Fruit fly (Drosophila melanogaster) Kc167 (cell line): ENCODE measurements around the gene CG15546.

Source experiments
- Myc ChIP-seq: fragments of >200 bp; optimal IDR thresholded peaks from 2 replicates; lab custom pipeline; 2017; ENCODE audit warnings: missing external identifiers
- Sin3A ChIP-seq: fragments of >200 bp; optimal IDR thresholded peaks from 2 replicates; lab custom pipeline; 2018; ENCODE audit warnings: missing external identifiers
- h ChIP-seq: fragments of >200 bp; optimal IDR thresholded peaks from 3 replicates; lab custom pipeline; 2018; ENCODE audit warnings: missing external identifiers
- insv ChIP-seq: fragments of >200 bp; optimal IDR thresholded peaks from 3 replicates; lab custom pipeline; 2018; ENCODE audit warnings: missing external identifiers
- psq ChIP-seq: fragments of >200 bp; optimal IDR thresholded peaks from 2 replicates; lab custom pipeline; 2017; ENCODE audit warnings: missing external identifiers
- ttk ChIP-seq: sonication (Bioruptor generic); optimal IDR thresholded peaks from 2 replicates; lab custom pipeline; 2017; ENCODE audit warnings: missing external identifiers

Gene CG15546

dm6 chr3R:30872301-30873044 lies 3.5 kb downstream of the CG15546 start, which contains the start of gene CG15545:
TSS of gene CG15545 (minus strand) at chr3R:30872351.
- TF ChIP-seq ttk (lab: Kevin White, UChicago) (no peak), Sin3A (lab: Kevin White, UChicago) (no peak), h (no peak), Myc (no peak), psq (lab: Kevin White, UChicago) (no peak), insv (lab: Kevin White, UChicago) (no peak)

DNA sequence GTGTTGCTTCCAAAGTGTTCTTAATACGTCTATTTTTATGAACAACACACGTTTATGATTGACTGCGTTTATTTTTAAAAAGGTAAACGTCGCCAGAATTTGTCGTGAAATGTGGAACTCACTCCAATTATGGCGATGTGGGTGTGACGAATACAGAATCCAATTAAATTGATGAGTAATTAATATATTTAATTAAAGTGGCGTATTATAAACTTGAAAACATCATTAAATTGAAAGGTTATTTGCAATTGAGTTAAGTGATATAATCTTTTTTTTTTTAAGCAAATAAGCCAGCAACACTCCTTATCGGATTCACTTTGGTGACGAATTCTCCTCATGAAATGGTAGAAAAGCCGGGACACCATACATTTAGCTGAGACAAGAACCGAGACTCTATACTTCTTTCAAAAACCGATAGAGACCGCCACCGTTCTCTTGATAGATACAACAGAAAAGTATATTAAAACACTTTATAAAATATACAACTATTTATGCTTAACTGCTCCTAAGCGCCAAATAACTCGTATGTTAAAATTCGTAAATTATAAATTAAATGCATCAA lies 5.6 kb downstream of the CG15546 start:
- no peak for TF ChIP-seq Myc
- TF ChIP-seq insv (lab: Kevin White, UChicago), result no peak
- no peak for TF ChIP-seq ttk (lab: Kevin White, UChicago)
- TF ChIP-seq Sin3A (lab: Kevin White, UChicago), result no peak
- TF ChIP-seq h, result no peak
- no peak for TF ChIP-seq psq (lab: Kevin White, UChicago)

- TF ChIP-seq Myc (no peak), Sin3A (lab: Kevin White, UChicago) (no peak), psq (lab: Kevin White, UChicago) (no peak), ttk (lab: Kevin White, UChicago) (no peak), insv (lab: Kevin White, UChicago) (no peak), h (no peak)
Observed at dm6 chr3R:30867232-30867631, 8.8 kb downstream of the CG15546 start, which contains the start of gene Cpr100A. TSS of gene Cpr100A (plus strand) at chr3R:30867521.

DNA sequence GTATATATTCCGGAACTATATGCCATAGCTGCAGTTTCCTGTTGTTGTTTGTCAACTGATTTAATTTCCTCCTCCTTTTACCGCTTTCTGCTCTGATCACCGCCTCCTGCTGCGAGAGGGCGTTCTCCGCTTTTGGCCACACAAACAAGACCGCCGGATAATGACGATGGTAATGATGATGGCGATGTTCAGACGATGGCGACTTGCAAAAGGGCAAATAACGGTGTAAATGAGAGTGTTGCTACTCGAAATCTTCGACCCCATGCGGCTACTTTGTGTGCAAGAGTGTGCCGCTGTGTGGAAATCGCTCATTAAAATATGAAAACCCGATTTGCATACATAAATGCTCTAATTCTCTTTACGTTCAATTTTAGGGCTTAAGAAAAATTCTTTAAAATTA lies 10.1 kb downstream of the CG15546 start:
- TF ChIP-seq Sin3A (lab: Kevin White, UChicago), result no peak
- no peak for TF ChIP-seq insv (lab: Kevin White, UChicago)
- TF ChIP-seq Myc, result no peak
- TF ChIP-seq h, result no peak
- TF ChIP-seq ttk (lab: Kevin White, UChicago), result no peak
- no peak for TF ChIP-seq psq (lab: Kevin White, UChicago)

DNA sequence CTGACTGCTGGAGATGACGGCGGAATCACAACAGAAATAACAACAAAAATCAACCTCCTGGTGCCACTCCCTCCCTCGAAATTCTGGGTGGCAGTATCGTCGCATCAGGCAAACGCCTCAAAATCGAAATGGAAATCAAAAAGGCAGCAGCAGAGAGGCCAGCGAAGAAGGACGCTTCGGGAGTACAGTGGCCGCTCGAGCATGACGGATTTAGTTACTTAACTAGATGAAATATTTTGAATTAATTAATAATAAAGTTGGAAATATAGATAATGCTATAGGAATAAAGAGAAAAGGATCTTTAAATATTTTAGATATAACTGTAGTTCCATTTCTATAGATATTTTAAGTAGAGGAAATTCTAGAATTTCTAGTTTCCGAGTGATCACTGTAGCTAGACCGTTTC lies 10.6 kb downstream of the CG15546 start:
- no peak for TF ChIP-seq Sin3A (lab: Kevin White, UChicago)
- no peak for TF ChIP-seq insv (lab: Kevin White, UChicago)
- TF ChIP-seq psq (lab: Kevin White, UChicago), result no peak
- no peak for TF ChIP-seq ttk (lab: Kevin White, UChicago)
- TF ChIP-seq Myc, result no peak
- TF ChIP-seq h, result no peak

- TF ChIP-seq insv (lab: Kevin White, UChicago), result no peak
- TF ChIP-seq psq (lab: Kevin White, UChicago), result no peak
- no peak for TF ChIP-seq h
- TF ChIP-seq ttk (lab: Kevin White, UChicago), result no peak
- TF ChIP-seq Sin3A (lab: Kevin White, UChicago), result no peak
- no peak for TF ChIP-seq Myc
Observed at dm6 chr3R:30864465-30864864, 11.5 kb downstream of the CG15546 start.

dm6 chr3R:30863971-30864370 lies 12.0 kb downstream of the CG15546 start:
- no peak for TF ChIP-seq h
- TF ChIP-seq psq (lab: Kevin White, UChicago), result no peak
- no peak for TF ChIP-seq ttk (lab: Kevin White, UChicago)
- no peak for TF ChIP-seq insv (lab: Kevin White, UChicago)
- TF ChIP-seq Myc, result no peak
- TF ChIP-seq Sin3A (lab: Kevin White, UChicago), result no peak

DNA sequence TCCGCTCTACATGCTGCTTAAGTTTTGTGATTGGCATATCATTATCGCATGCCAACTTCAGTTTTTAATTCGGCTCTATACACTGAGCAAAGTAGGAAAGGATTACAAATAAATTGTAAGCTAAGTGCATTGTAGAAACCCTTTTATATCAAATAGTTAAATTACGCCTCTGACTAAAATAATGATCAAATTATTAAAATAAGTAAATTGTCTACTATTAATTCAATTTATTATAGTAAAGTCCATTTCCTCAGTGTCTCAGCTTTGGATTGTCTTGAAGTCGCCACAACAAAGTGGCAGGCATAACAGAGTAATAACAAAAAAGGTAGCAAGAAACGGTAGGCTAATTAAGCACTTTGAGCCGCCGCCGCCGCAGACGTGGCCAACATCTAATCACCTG lies 13.5 kb downstream of the CG15546 start:
- TF ChIP-seq Sin3A (lab: Kevin White, UChicago) (no peak), ttk (lab: Kevin White, UChicago) (no peak), psq (lab: Kevin White, UChicago) (no peak), h (no peak), Myc (no peak), insv (lab: Kevin White, UChicago) (no peak)

DNA sequence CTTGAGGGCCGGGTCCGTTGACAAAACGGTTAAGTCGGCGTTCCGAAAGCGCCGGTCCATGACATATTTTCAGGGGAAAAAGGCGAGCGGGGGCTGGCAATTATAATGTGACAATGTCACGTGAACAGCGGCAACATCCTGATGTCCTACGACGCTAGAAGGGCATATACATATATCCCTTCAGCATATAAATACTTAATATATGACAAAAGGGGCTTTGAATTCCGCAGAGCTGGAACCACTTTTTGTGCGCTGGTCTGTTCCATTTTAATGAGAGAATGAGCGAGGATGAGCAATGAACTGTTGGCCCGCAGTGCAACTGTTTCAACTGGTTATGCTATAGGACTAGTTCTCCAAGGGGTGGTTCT lies 15.4 kb downstream of the CG15546 start:
- TF ChIP-seq Sin3A (lab: Kevin White, UChicago), result no peak
- no peak for TF ChIP-seq psq (lab: Kevin White, UChicago)
- no peak for TF ChIP-seq Myc
- no peak for TF ChIP-seq insv (lab: Kevin White, UChicago)
- TF ChIP-seq ttk (lab: Kevin White, UChicago), result no peak
- TF ChIP-seq h, result no peak

dm6 chr3R:30859901-30860560 lies 16.0 kb downstream of the CG15546 start:
- no peak for TF ChIP-seq insv (lab: Kevin White, UChicago)
- TF ChIP-seq psq (lab: Kevin White, UChicago), result no peak
- no peak for TF ChIP-seq ttk (lab: Kevin White, UChicago)
- TF ChIP-seq Sin3A (lab: Kevin White, UChicago), result no peak
- TF ChIP-seq h, result no peak
- no peak for TF ChIP-seq Myc

dm6 chr3R:30856596-30856995 lies 19.4 kb downstream of the CG15546 start:
- TF ChIP-seq ttk (lab: Kevin White, UChicago) (no peak), Myc (no peak), psq (lab: Kevin White, UChicago) (no peak), Sin3A (lab: Kevin White, UChicago) (no peak), insv (lab: Kevin White, UChicago) (no peak), h (no peak)

DNA sequence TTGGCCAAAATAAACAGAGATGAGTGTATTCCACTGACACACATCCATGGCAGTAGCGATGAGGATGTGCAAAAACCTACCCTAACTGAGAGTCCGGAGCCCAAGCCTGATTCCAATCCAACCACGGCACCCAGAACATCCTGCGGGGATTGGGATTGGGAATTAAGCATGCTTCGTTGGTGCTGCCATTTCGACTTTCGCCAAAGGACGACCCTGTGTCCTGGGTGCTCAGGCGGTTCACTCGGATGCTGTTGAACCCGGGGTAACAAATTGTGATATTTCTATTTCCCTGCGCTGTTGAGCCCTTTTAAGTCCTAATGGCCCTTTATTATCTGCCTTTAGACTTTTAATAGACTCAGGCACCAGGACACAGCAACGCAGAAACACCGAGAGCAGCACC lies 20.8 kb downstream of the CG15546 start:
- no peak for TF ChIP-seq ttk (lab: Kevin White, UChicago)
- TF ChIP-seq h, result no peak
- TF ChIP-seq Myc, result no peak
